Fruit fly (Drosophila melanogaster): ENCODE results near the gene CG5004.

CG5004 gene

dm6 chrX:17147983-17148637 is 40.7 kb downstream of the CG5004 start, which contains the start of gene RpS5a (continued):
- peak; percentile 64 for TF ChIP-seq H2.0 (GFP tag; IDR thresholded peaks at IDR 0.05)
- TF ChIP-seq CG10274 (GFP tag; optimal IDR thresholded peaks at IDR 0.05) = peak; percentile 83
- TF ChIP-seq shn (GFP tag; optimal IDR thresholded peaks at IDR 0.05) = peak; percentile 81
- peak; percentile 88 for TF ChIP-seq CG7271 (tag; optimal IDR thresholded peaks at IDR 0.05)
- TF ChIP-seq her (GFP tag; optimal IDR thresholded peaks at IDR 0.05) = peak; percentile 87
- 0 out of 2 replicates have a peak, but pooled peaks have one; percentile 25 for TF ChIP-seq ro (GFP tag; IDR thresholded peaks at IDR 0.05)
- peak; percentile 76 for TF ChIP-seq tin (GFP tag; optimal IDR thresholded peaks at IDR 0.05)
- no peak for TF ChIP-seq CG10959 (GFP tag; IDR thresholded peaks at IDR 0.05)
- TF ChIP-seq Meics (GFP tag; optimal IDR thresholded peaks at IDR 0.05) = peak; percentile 90
- TF ChIP-seq sc (optimal IDR thresholded peaks at IDR 0.05) = no peak
- TF ChIP-seq sc (GFP tag; optimal IDR thresholded peaks at IDR 0.05) = peak; percentile 76
- TF ChIP-seq bbx (GFP tag; IDR thresholded peaks at IDR 0.05; ENCODE audit: partially characterized antibody) = peak; percentile 31; the same call in 1 of the 2 replicates
- TF ChIP-seq crol (GFP tag; IDR thresholded peaks at IDR 0.05) = 0 out of 2 replicates have a peak, but pooled peaks have one; percentile 10
- no peak for TF ChIP-seq CG31388 (GFP tag; optimal IDR thresholded peaks at IDR 0.05)
- TF ChIP-seq CG6765 (GFP tag; optimal IDR thresholded peaks at IDR 0.05) = peak; percentile 90
- no peak for TF ChIP-seq sim (GFP tag; IDR thresholded peaks at IDR 0.05)
- peak; percentile 53 for TF ChIP-seq CTCF (GFP tag; optimal IDR thresholded peaks at IDR 0.05)
- peak; percentile 93 for TF ChIP-seq lab (GFP tag; optimal IDR thresholded peaks at IDR 0.05)
- TF ChIP-seq Stat92E (GFP tag; optimal IDR thresholded peaks at IDR 0.05) = no peak
- TF ChIP-seq CG14441 (GFP tag; IDR thresholded peaks at IDR 0.05) = peak; percentile 74
- peak; percentile 67 for TF ChIP-seq CG2678 (tag; optimal IDR thresholded peaks at IDR 0.05)
- peak; percentile 75 for TF ChIP-seq Aef1 (GFP tag; IDR thresholded peaks at IDR 0.05)
- TF ChIP-seq B-H1 (GFP tag; IDR thresholded peaks at IDR 0.05) = peak; percentile 55
- peak; percentile 83 for TF ChIP-seq CG1603 (tag; optimal IDR thresholded peaks at IDR 0.05)
- TF ChIP-seq CG8478 (optimal IDR thresholded peaks at IDR 0.05) = peak; percentile 83
- TF ChIP-seq run (tag; optimal IDR thresholded peaks at IDR 0.05) = peak; percentile 34
- no peak; the same call in 1 of the 2 replicates for TF ChIP-seq Ravus (GFP tag; IDR thresholded peaks at IDR 0.05)
- peak; percentile 80 for TF ChIP-seq Mad (GFP tag; optimal IDR thresholded peaks at IDR 0.05)
- TF ChIP-seq GATAe (GFP tag; conservative IDR thresholded peaks at IDR 0.05) = no peak
- peak; percentile 44 for TF ChIP-seq CG30020 (tag; optimal IDR thresholded peaks at IDR 0.05)
- 0 out of 2 replicates have a peak, but pooled peaks have one; percentile 24 for TF ChIP-seq Poxn (GFP tag; IDR thresholded peaks at IDR 0.05)
- no peak for TF ChIP-seq cad (GFP tag; optimal IDR thresholded peaks at IDR 0.05)
- TF ChIP-seq CG15479 (GFP tag; optimal IDR thresholded peaks at IDR 0.05) = peak; percentile 29
- TF ChIP-seq TFAM (GFP tag; optimal IDR thresholded peaks at IDR 0.05) = peak; percentile 36
- TF ChIP-seq disco-r (GFP tag; optimal IDR thresholded peaks at IDR 0.05) = peak; percentile 87
- peak; percentile 81 for TF ChIP-seq HmgD (GFP tag; optimal IDR thresholded peaks at IDR 0.05)
- peak; percentile 60; the same call in 1 of the 2 replicates for TF ChIP-seq MBD-R2 (GFP tag; IDR thresholded peaks at IDR 0.05)
- no peak for TF ChIP-seq hth (optimal IDR thresholded peaks at IDR 0.05)
- TF ChIP-seq CG10267 (tag; optimal IDR thresholded peaks at IDR 0.05) = peak; percentile 91
- peak; percentile 79 for TF ChIP-seq nom (GFP tag; optimal IDR thresholded peaks at IDR 0.05)
- TF ChIP-seq bowl (GFP tag; IDR thresholded peaks at IDR 0.05) = no peak
- peak; percentile 47; the same call in 2 of the 3 replicates for TF ChIP-seq CG6175 (GFP tag; IDR thresholded peaks at IDR 0.05)
- TF ChIP-seq lov (optimal IDR thresholded peaks at IDR 0.05) = no peak
- TF ChIP-seq lov (GFP tag; IDR thresholded peaks at IDR 0.05) = peak; percentile 85
- TF ChIP-seq HLH4C (GFP tag; IDR thresholded peaks at IDR 0.05; ENCODE audit: partially characterized antibody) = peak; percentile 70
- peak; percentile 82 for TF ChIP-seq ken (GFP tag; IDR thresholded peaks at IDR 0.05)
- TF ChIP-seq sob (GFP tag; IDR thresholded peaks at IDR 0.05) = peak; percentile 78
- TF ChIP-seq Fer2 (tag; optimal IDR thresholded peaks at IDR 0.05) = peak; percentile 17
- peak; percentile 88 for TF ChIP-seq p53 (GFP tag; optimal IDR thresholded peaks at IDR 0.05)
- TF ChIP-seq Atf3 (GFP tag; optimal IDR thresholded peaks at IDR 0.05) = peak; percentile 58
- peak; percentile 41; the same call in 1 of the 2 replicates for TF ChIP-seq stc (GFP tag; IDR thresholded peaks at IDR 0.05)
- TF ChIP-seq corto (GFP tag; optimal IDR thresholded peaks at IDR 0.05) = no peak

All from whole organism, embryonic.